Fruit fly (Drosophila melanogaster) whole organism, embryonic: ENCODE data around the gene CG1231.

Experiments used
- Antp ChIP-seq: fragments of 200-800 bp; sonication (Bioruptor generic); optimal IDR thresholded peaks from 3 replicates; lab custom pipeline; 2016; ENCODE audit warnings: missing biosample characterization, missing genetic modification characterization
- Bteb2 ChIP-seq: fragments of 200-800 bp; sonication (Bioruptor generic); optimal IDR thresholded peaks from 2 replicates; lab custom pipeline; 2016; ENCODE audit warnings: missing biosample characterization, missing genetic modification characterization
- CG10147 ChIP-seq: fragments of 200-800 bp; sonication (Bioruptor generic); optimal IDR thresholded peaks from 2 replicates; lab custom pipeline; 2019; ENCODE audit warnings: missing biosample characterization, mild to moderate bottlenecking, missing genetic modification characterization, moderate library complexity
- CG10209 ChIP-seq: fragments of 200-800 bp; sonication (Bioruptor generic); optimal IDR thresholded peaks from 3 replicates; lab custom pipeline; 2017; ENCODE audit warnings: missing biosample characterization, mild to moderate bottlenecking, missing genetic modification characterization, missing genetic modification reagents
- CG10321 ChIP-seq: fragments of 200-800 bp; sonication (Bioruptor generic); IDR thresholded peaks from 2 replicates; pipeline ENCODE4 v1.3.6; 2022; ENCODE audit warnings: missing biosample characterization, missing genetic modification characterization
- CG10431 ChIP-seq: fragments of 200-800 bp; sonication (Bioruptor generic); optimal IDR thresholded peaks from 3 replicates; lab custom pipeline; 2018; ENCODE audit warnings: missing biosample characterization, mild to moderate bottlenecking, missing genetic modification characterization
- CG10543 ChIP-seq: fragments of 200-800 bp; sonication (Bioruptor generic); optimal IDR thresholded peaks from 3 replicates; lab custom pipeline; 2017; ENCODE audit warnings: missing biosample characterization, mild to moderate bottlenecking, missing genetic modification characterization, moderate library complexity
- CG12299 ChIP-seq: fragments of 200-800 bp; sonication (Bioruptor generic); optimal IDR thresholded peaks from 2 replicates; lab custom pipeline; 2018; ENCODE audit warnings: missing biosample characterization, mild to moderate bottlenecking, missing genetic modification characterization
- CG13123 ChIP-seq: fragments of 200-800 bp; sonication (Bioruptor generic); optimal IDR thresholded peaks from 2 replicates; lab custom pipeline; 2016; ENCODE audit warnings: missing biosample characterization, missing genetic modification characterization
- CG13624 ChIP-seq: fragments of 200-800 bp; sonication (Bioruptor generic); optimal IDR thresholded peaks from 2 replicates; lab custom pipeline; 2016; ENCODE audit warnings: missing biosample characterization, missing genetic modification characterization
- CG14441 ChIP-seq: fragments of 200-800 bp; sonication (Bioruptor generic); IDR thresholded peaks from 2 replicates; pipeline ENCODE4 v1.3.6; 2022; ENCODE audit warnings: missing biosample characterization, missing genetic modification characterization
- CG16779 ChIP-seq: fragments of 200-800 bp; sonication (Bioruptor generic); IDR thresholded peaks from 2 replicates; pipeline ENCODE4 v1.3.6; 2022; ENCODE audit warnings: missing biosample characterization, missing genetic modification characterization
- CG18011 ChIP-seq: fragments of 200-800 bp; sonication (Bioruptor generic); optimal IDR thresholded peaks from 2 replicates; lab custom pipeline; 2017; ENCODE audit warnings: missing biosample characterization, missing genetic modification characterization, mild to moderate bottlenecking, moderate library complexity, missing genotype
- CG18619 ChIP-seq: fragments of 200-800 bp; sonication (Bioruptor generic); optimal IDR thresholded peaks from 3 replicates; lab custom pipeline; 2017; ENCODE audit warnings: missing biosample characterization, mild to moderate bottlenecking, missing genetic modification characterization
- CG2202 ChIP-seq: fragments of 200-800 bp; sonication (Bioruptor generic); optimal IDR thresholded peaks from 2 replicates; lab custom pipeline; 2018; ENCODE audit warnings: missing biosample characterization, mild to moderate bottlenecking, missing genetic modification characterization
- CG6683 ChIP-seq: fragments of 200-800 bp; sonication (Bioruptor generic); optimal IDR thresholded peaks from 2 replicates; lab custom pipeline; 2017; ENCODE audit warnings: missing biosample characterization, mild to moderate bottlenecking, missing genetic modification characterization, missing genetic modification reagents
- CG6813 ChIP-seq: fragments of 200-800 bp; sonication (Bioruptor generic); optimal IDR thresholded peaks from 2 replicates; lab custom pipeline; 2017; ENCODE audit warnings: missing biosample characterization, missing genetic modification characterization, mild to moderate bottlenecking, moderate library complexity, missing genetic modification reagents
- CG7357 ChIP-seq: fragments of 200-800 bp; sonication (Bioruptor generic); IDR thresholded peaks from 3 replicates; pipeline ENCODE4 v1.3.6; 2022; ENCODE audit warnings: missing biosample characterization, missing genetic modification characterization
- CG8765 ChIP-seq: fragments of 200-800 bp; sonication (Bioruptor generic); IDR thresholded peaks from 2 replicates; pipeline ENCODE4 v1.3.6; 2022; ENCODE audit warnings: missing biosample characterization, missing genetic modification characterization
- CG8924 ChIP-seq: fragments of 200-800 bp; optimal IDR thresholded peaks from 3 replicates; lab custom pipeline; 2019; ENCODE audit warnings: missing biosample characterization, mild to moderate bottlenecking, missing genetic modification characterization, moderate library complexity
- Chrac-16 ChIP-seq: fragments of 200-800 bp; sonication (Bioruptor generic); optimal IDR thresholded peaks from 3 replicates; lab custom pipeline; 2016; ENCODE audit warnings: missing biosample characterization, missing genetic modification characterization
- Dip3 ChIP-seq: fragments of 200-800 bp; sonication (Bioruptor generic); optimal IDR thresholded peaks from 3 replicates; lab custom pipeline; 2016; ENCODE audit warnings: missing biosample characterization, missing genetic modification characterization
- GATAe ChIP-seq: fragments of 200-800 bp; sonication (Bioruptor generic); conservative IDR thresholded peaks from 2 replicates; pipeline ENCODE4 v1.3.6; 2022; ENCODE audit warnings: missing biosample characterization, missing genetic modification characterization
- Gug ChIP-seq: fragments of 200-800 bp; sonication (Bioruptor generic); IDR thresholded peaks from 4 replicates; pipeline ENCODE4 v1.3.6; 2022; ENCODE audit warnings: missing biosample characterization, missing genetic modification characterization
- Max ChIP-seq: fragments of 200-800 bp; sonication (Bioruptor generic); optimal IDR thresholded peaks from 2 replicates; lab custom pipeline; 2016; ENCODE audit warnings: missing biosample characterization, mild to moderate bottlenecking, missing genetic modification characterization
- Mrtf ChIP-seq: fragments of 200-800 bp; sonication (Bioruptor generic); IDR thresholded peaks from 3 replicates; pipeline ENCODE4 v1.3.6; 2022; ENCODE audit warnings: missing biosample characterization, missing genetic modification characterization
- Myb ChIP-seq: fragments of 200-800 bp; sonication (Bioruptor generic); optimal IDR thresholded peaks from 2 replicates; lab custom pipeline; 2016; ENCODE audit warnings: missing biosample characterization, missing genetic modification characterization
- NK7.1 ChIP-seq: fragments of 200-800 bp; sonication (Bioruptor generic); optimal IDR thresholded peaks from 3 replicates; lab custom pipeline; 2016; ENCODE audit warnings: missing biosample characterization, missing genetic modification characterization
- NfI ChIP-seq: fragments of 200-800 bp; sonication (Bioruptor generic); optimal IDR thresholded peaks from 3 replicates; lab custom pipeline; 2018; ENCODE audit warnings: missing biosample characterization, mild to moderate bottlenecking, missing genetic modification characterization, moderate library complexity
- Spps ChIP-seq: fragments of 200-800 bp; sonication (Bioruptor generic); optimal IDR thresholded peaks from 2 replicates; lab custom pipeline; 2018; ENCODE audit warnings: missing biosample characterization, mild to moderate bottlenecking, missing genetic modification characterization
- abd-A ChIP-seq: fragments of 200-800 bp; sonication (Bioruptor generic); optimal IDR thresholded peaks from 3 replicates; lab custom pipeline; 2019; ENCODE audit warnings: missing biosample characterization, mild to moderate bottlenecking, missing genetic modification characterization, moderate library complexity
- dan ChIP-seq: fragments of 200-800 bp; sonication (Bioruptor generic); IDR thresholded peaks from 2 replicates; pipeline ENCODE4 v1.3.6; 2022; ENCODE audit warnings: missing biosample characterization, missing genetic modification characterization
- disco-r ChIP-seq: fragments of 200-800 bp; sonication (Bioruptor generic); optimal IDR thresholded peaks from 2 replicates; lab custom pipeline; 2016; ENCODE audit warnings: missing biosample characterization, missing genetic modification characterization
- dysf ChIP-seq: fragments of 200-800 bp; sonication (Bioruptor generic); IDR thresholded peaks from 3 replicates; pipeline ENCODE4 v1.3.6; 2022; ENCODE audit warnings: missing biosample characterization, missing genetic modification characterization
- esg ChIP-seq: fragments of 200-800 bp; sonication (Bioruptor generic); conservative IDR thresholded peaks from 2 replicates; pipeline ENCODE4 v1.3.6; 2022; ENCODE audit warnings: missing biosample characterization, missing genetic modification characterization
- gcm ChIP-seq: fragments of 200-800 bp; sonication (Bioruptor generic); optimal IDR thresholded peaks from 2 replicates; lab custom pipeline; 2019; ENCODE audit warnings: missing biosample characterization, mild to moderate bottlenecking, missing genetic modification characterization, moderate library complexity
- gsb ChIP-seq: fragments of 200-800 bp; sonication (Bioruptor generic); IDR thresholded peaks from 2 replicates; pipeline ENCODE4 v1.3.6; 2022; ENCODE audit warnings: missing biosample characterization, missing genetic modification characterization
- jing ChIP-seq: fragments of 200-800 bp; sonication (Bioruptor generic); optimal IDR thresholded peaks from 2 replicates; lab custom pipeline; 2018; ENCODE audit warnings: missing biosample characterization, mild to moderate bottlenecking, missing genetic modification characterization
- kni ChIP-seq: fragments of 200-800 bp; sonication (Bioruptor generic); optimal IDR thresholded peaks from 3 replicates; lab custom pipeline; 2017; ENCODE audit warnings: mild to moderate bottlenecking, missing biosample characterization, missing genetic modification reagents, missing genetic modification characterization
- mld ChIP-seq: fragments of 200-800 bp; sonication (Bioruptor generic); IDR thresholded peaks from 3 replicates; pipeline ENCODE4 v1.3.6; 2022; ENCODE audit warnings: missing biosample characterization, missing genetic modification characterization; ENCODE audit not compliant: partially characterized antibody
- nau ChIP-seq: fragments of 200-800 bp; sonication (Bioruptor generic); optimal IDR thresholded peaks from 3 replicates; lab custom pipeline; 2017; ENCODE audit warnings: missing biosample characterization, mild to moderate bottlenecking, missing genetic modification characterization, missing genetic modification reagents
- pnt ChIP-seq: fragments of 200-800 bp; sonication (Bioruptor generic); optimal IDR thresholded peaks from 3 replicates; lab custom pipeline; 2016; ENCODE audit warnings: missing biosample characterization, missing genetic modification characterization
- pros ChIP-seq: fragments of 200-800 bp; sonication (Bioruptor generic); optimal IDR thresholded peaks from 3 replicates; lab custom pipeline; 2019; ENCODE audit warnings: missing biosample characterization, mild to moderate bottlenecking, missing genetic modification characterization, moderate library complexity
- sim ChIP-seq: fragments of 200-800 bp; sonication (Bioruptor generic); IDR thresholded peaks from 2 replicates; pipeline ENCODE4 v1.3.6; 2022; ENCODE audit warnings: missing biosample characterization, missing genetic modification characterization
- so ChIP-seq: fragments of 200-800 bp; sonication (Bioruptor generic); IDR thresholded peaks from 3 replicates; pipeline ENCODE4 v1.3.6; 2022; ENCODE audit warnings: missing biosample characterization, missing genetic modification characterization
- sug ChIP-seq: fragments of 200-800 bp; optimal IDR thresholded peaks from 2 replicates; lab custom pipeline; 2019; ENCODE audit warnings: missing biosample characterization, mild to moderate bottlenecking, missing genetic modification characterization, moderate library complexity
- tna ChIP-seq: fragments of 200-800 bp; sonication (Bioruptor generic); IDR thresholded peaks from 2 replicates; pipeline ENCODE4 v1.3.6; 2022; ENCODE audit warnings: missing biosample characterization, missing genetic modification characterization; ENCODE audit not compliant: partially characterized antibody
- trem ChIP-seq: fragments of 200-800 bp; optimal IDR thresholded peaks from 3 replicates; lab custom pipeline; 2019; ENCODE audit warnings: missing biosample characterization, mild to moderate bottlenecking, missing genetic modification characterization, moderate library complexity
- usp ChIP-seq: fragments of >200 bp; optimal IDR thresholded peaks from 2 replicates; lab custom pipeline; 2017; ENCODE audit warnings: missing biosample characterization, missing genetic modification characterization

Gene CG1231

DNA sequence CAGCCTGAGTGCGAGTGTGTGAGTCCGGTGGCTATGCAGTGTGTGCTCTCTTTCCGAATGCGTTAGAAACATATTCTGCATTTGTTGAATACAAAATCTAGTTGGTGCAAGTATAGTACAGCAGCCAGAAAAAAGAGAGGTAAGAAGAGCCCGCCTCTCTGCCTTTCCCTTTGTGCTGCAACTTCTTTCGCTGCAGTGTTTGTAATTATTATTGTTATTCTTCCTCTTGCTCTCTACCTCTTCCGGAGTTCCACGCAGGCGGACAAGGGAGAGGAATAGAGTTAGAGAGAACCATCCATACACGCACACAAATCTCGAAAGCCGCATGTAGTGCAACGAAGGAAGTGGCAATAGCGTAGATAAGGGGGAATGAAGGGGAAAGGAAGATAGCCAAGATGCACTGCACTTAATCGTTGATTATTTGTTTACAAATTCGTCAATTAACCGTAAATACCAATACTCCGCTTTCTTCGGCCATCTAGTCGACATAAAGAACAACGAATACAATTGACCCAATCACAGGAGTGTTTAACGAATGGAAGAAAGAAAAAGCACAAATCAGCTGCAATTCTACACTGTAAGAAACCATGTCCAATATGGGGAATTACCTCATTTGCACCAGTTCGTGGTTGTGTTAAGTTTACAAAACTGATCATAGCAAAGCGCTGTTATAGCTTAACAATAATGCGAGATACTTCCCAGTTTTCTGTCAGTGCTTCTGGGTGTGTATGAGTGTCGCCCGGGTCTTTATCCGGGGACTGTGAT, 8.4 kb upstream of the CG1231 start (continued):
- TF ChIP-seq CG7357 (GFP tag; lab: Robert Waterston, UW) (no peak), tna (GFP tag; lab: Robert Waterston, UW) (no peak), CG10321 (GFP tag; lab: Robert Waterston, UW) (no peak), CG6683 (peak; percentile 40), GATAe (GFP tag; lab: Robert Waterston, UW) (no peak), pros (GFP tag; lab: Kevin White, UChicago) (no peak), sug (tag; lab: Kevin White, UChicago) (no peak), CG18619 (GFP tag; lab: Kevin White, UChicago) (peak; percentile 64), Antp (peak; percentile 84), CG18011 (GFP tag; lab: Kevin White, UChicago) (no peak), CG10147 (no peak), CG2202 (tag; lab: Kevin White, UChicago) (peak; percentile 71), dysf (peak; percentile 42; the same call in 1 of the 3 replicates), CG10431 (GFP tag; lab: Kevin White, UChicago) (peak; percentile 74), Mrtf (GFP tag; lab: Robert Waterston, UW) (0 out of 3 replicates have a peak, but pooled peaks have one; percentile 19), trem (tag; lab: Kevin White, UChicago) (peak; percentile 61), sim (GFP tag; lab: Robert Waterston, UW) (0 out of 2 replicates have a peak, but pooled peaks have one; percentile 53), gsb (GFP tag; lab: Robert Waterston, UW) (no peak), abd-A (no peak), CG13624 (GFP tag; lab: Kevin White, UChicago) (peak; percentile 15), Max (GFP tag; lab: Kevin White, UChicago) (peak; percentile 43), mld (GFP tag; lab: Robert Waterston, UW) (no peak), NK7.1 (GFP tag; lab: Kevin White, UChicago) (peak; percentile 23), CG12299 (tag; lab: Kevin White, UChicago) (peak; percentile 43), CG10543 (no peak), CG13123 (GFP tag; lab: Kevin White, UChicago) (peak; percentile 62), jing (GFP tag; lab: Kevin White, UChicago) (peak; percentile 64), CG6813 (GFP tag; lab: Kevin White, UChicago) (peak; percentile 63), gcm (GFP tag; lab: Kevin White, UChicago) (peak; percentile 68), CG16779 (GFP tag; lab: Robert Waterston, UW) (0 out of 2 replicates have a peak, but pooled peaks have one; percentile 14), dan (GFP tag; lab: Robert Waterston, UW) (no peak), disco-r (GFP tag; lab: Kevin White, UChicago) (peak; percentile 42), Chrac-16 (GFP tag; lab: Kevin White, UChicago) (peak; percentile 76), CG8924 (tag; lab: Kevin White, UChicago) (peak; percentile 68), so (GFP tag; lab: Robert Waterston, UW) (peak; percentile 27; the same call in 1 of the 3 replicates), kni (peak; percentile 60), CG10209 (GFP tag; lab: Kevin White, UChicago) (peak; percentile 65), usp (GFP tag; lab: Kevin White, UChicago) (no peak), Spps (tag; lab: Kevin White, UChicago) (peak; percentile 64), nau (GFP tag; lab: Kevin White, UChicago) (peak; percentile 49), Dip3 (no peak), Gug (GFP tag; lab: Robert Waterston, UW) (peak; percentile 49; the same call in 2 of the 4 replicates), CG8765 (GFP tag; lab: Robert Waterston, UW) (0 out of 2 replicates have a peak, but pooled peaks have one; percentile 29), Bteb2 (no peak), CG14441 (GFP tag; lab: Robert Waterston, UW) (peak; percentile 63), pnt (GFP tag; lab: Kevin White, UChicago) (peak; percentile 82), NfI (GFP tag; lab: Kevin White, UChicago) (peak; percentile 62), Myb (peak; percentile 18), esg (peak; percentile 55; the same call in 1 of the 2 replicates)
